Fruit fly (Drosophila melanogaster) whole organism, embryonic: ENCODE data around the gene Tsen2.

Source experiments
- ATbp ChIP-seq: fragments of 200-800 bp; sonication (Bioruptor generic); optimal IDR thresholded peaks from 2 replicates; lab custom pipeline; 2017; ENCODE audit warnings: missing biosample characterization, mild to moderate bottlenecking, missing genetic modification characterization, missing genetic modification reagents
- Asciz ChIP-seq: fragments of 200-800 bp; sonication (Bioruptor generic); optimal IDR thresholded peaks from 2 replicates; lab custom pipeline; 2017; ENCODE audit warnings: missing biosample characterization, mild to moderate bottlenecking, missing genetic modification characterization, missing genetic modification reagents
- Awh ChIP-seq: fragments of 200-800 bp; sonication (Bioruptor generic); IDR thresholded peaks from 2 replicates; pipeline ENCODE4, ENCODE4 v1.3.6; 2022; ENCODE audit warnings: missing biosample characterization, missing genetic modification characterization
- CG10209 ChIP-seq: fragments of 200-800 bp; sonication (Bioruptor generic); optimal IDR thresholded peaks from 3 replicates; lab custom pipeline; 2017; ENCODE audit warnings: missing biosample characterization, mild to moderate bottlenecking, missing genetic modification characterization, missing genetic modification reagents
- CG10431 ChIP-seq: fragments of 200-800 bp; sonication (Bioruptor generic); optimal IDR thresholded peaks from 3 replicates; lab custom pipeline; 2018; ENCODE audit warnings: missing biosample characterization, mild to moderate bottlenecking, missing genetic modification characterization
- CG10654 ChIP-seq: fragments of 200-800 bp; sonication (Bioruptor generic); optimal IDR thresholded peaks from 2 replicates; lab custom pipeline; 2016; ENCODE audit warnings: missing biosample characterization, missing genetic modification characterization
- CG11695 ChIP-seq: fragments of 200-800 bp; sonication (Bioruptor generic); IDR thresholded peaks from 3 replicates; pipeline ENCODE4 v1.3.6; 2022; ENCODE audit warnings: missing biosample characterization, missing genetic modification characterization
- CG15011 ChIP-seq: fragments of 200-800 bp; sonication (Bioruptor generic); optimal IDR thresholded peaks from 3 replicates; lab custom pipeline; 2018; ENCODE audit warnings: missing biosample characterization, mild to moderate bottlenecking, missing genetic modification characterization
- CG1603 ChIP-seq: fragments of 200-800 bp; sonication (Bioruptor generic); optimal IDR thresholded peaks from 2 replicates; lab custom pipeline; 2019; ENCODE audit warnings: missing biosample characterization, mild to moderate bottlenecking, missing genetic modification characterization, moderate library complexity
- CG17385 ChIP-seq: fragments of 200-800 bp; sonication (Bioruptor generic); optimal IDR thresholded peaks from 3 replicates; lab custom pipeline; 2018; ENCODE audit warnings: missing biosample characterization, mild to moderate bottlenecking, missing genetic modification characterization
- CG17568 ChIP-seq: fragments of 200-800 bp; sonication (Bioruptor generic); optimal IDR thresholded peaks from 2 replicates; lab custom pipeline; 2018; ENCODE audit warnings: missing biosample characterization, mild to moderate bottlenecking, missing genetic modification characterization, moderate library complexity
- CG18011 ChIP-seq: fragments of 200-800 bp; sonication (Bioruptor generic); optimal IDR thresholded peaks from 2 replicates; lab custom pipeline; 2017; ENCODE audit warnings: missing biosample characterization, missing genetic modification characterization, mild to moderate bottlenecking, moderate library complexity, missing genotype
- CG2875 ChIP-seq: fragments of 200-800 bp; sonication (Bioruptor generic); optimal IDR thresholded peaks from 2 replicates; lab custom pipeline; 2017; ENCODE audit warnings: missing biosample characterization, mild to moderate bottlenecking, missing genetic modification characterization, missing genetic modification reagents
- CG32767 ChIP-seq: fragments of 200-800 bp; sonication (Bioruptor generic); IDR thresholded peaks from 2 replicates; pipeline ENCODE4 v1.3.6; 2022; ENCODE audit warnings: missing biosample characterization, missing genetic modification characterization
- CG4360 ChIP-seq: fragments of 200-800 bp; sonication (Bioruptor generic); IDR thresholded peaks from 2 replicates; pipeline ENCODE4 v1.3.6; 2022; ENCODE audit warnings: missing biosample characterization, missing genetic modification characterization
- CG4404 ChIP-seq: fragments of 200-800 bp; sonication (Bioruptor generic); IDR thresholded peaks from 2 replicates; pipeline ENCODE4 v1.3.6; 2022; ENCODE audit warnings: missing biosample characterization, missing genetic modification characterization
- CG4820 ChIP-seq: fragments of 200-800 bp; sonication (Bioruptor generic); optimal IDR thresholded peaks from 3 replicates; lab custom pipeline; 2016; ENCODE audit warnings: missing biosample characterization, missing genetic modification characterization
- CG6683 ChIP-seq: fragments of 200-800 bp; sonication (Bioruptor generic); optimal IDR thresholded peaks from 2 replicates; lab custom pipeline; 2017; ENCODE audit warnings: missing biosample characterization, mild to moderate bottlenecking, missing genetic modification characterization, missing genetic modification reagents
- CG7271 ChIP-seq: fragments of 200-800 bp; sonication (Bioruptor generic); optimal IDR thresholded peaks from 2 replicates; lab custom pipeline; 2018; ENCODE audit warnings: missing biosample characterization, mild to moderate bottlenecking, missing genetic modification characterization, moderate library complexity
- Dek ChIP-seq: fragments of 200-800 bp; sonication (Bioruptor generic); optimal IDR thresholded peaks from 3 replicates; lab custom pipeline; 2019; ENCODE audit warnings: missing biosample characterization, mild to moderate bottlenecking, missing genetic modification characterization, moderate library complexity
- Dll ChIP-seq: fragments of 200-800 bp; sonication (Bioruptor generic); IDR thresholded peaks from 4 replicates; pipeline ENCODE4 v1.3.6; 2022; ENCODE audit warnings: missing biosample characterization, missing genetic modification characterization; ENCODE audit not compliant: partially characterized antibody
- Ets65A ChIP-seq: fragments of 200-800 bp; sonication (Bioruptor generic); peaks from one replicate; lab custom pipeline; 2016; ENCODE audit warnings: missing biosample characterization, missing genetic modification characterization
- H2.0 ChIP-seq: fragments of 200-800 bp; sonication (Bioruptor generic); IDR thresholded peaks from 2 replicates; pipeline ENCODE4 v1.3.6; 2022; ENCODE audit warnings: missing biosample characterization, missing genetic modification characterization
- HLH54F ChIP-seq: fragments of 200-800 bp; sonication (Bioruptor generic); optimal IDR thresholded peaks from 3 replicates; lab custom pipeline; 2016; ENCODE audit warnings: missing biosample characterization, missing genetic modification characterization
- Med ChIP-seq: fragments of 200-800 bp; sonication (Bioruptor generic); peaks from one replicate; lab custom pipeline; 2016; ENCODE audit warnings: missing biosample characterization, missing genetic modification characterization, mild to moderate bottlenecking, inconsistent platforms, moderate library complexity
- NC2α ChIP-seq: fragments of 200-800 bp; sonication (Bioruptor generic); optimal IDR thresholded peaks from 2 replicates; lab custom pipeline; 2016; ENCODE audit warnings: missing biosample characterization, missing genetic modification characterization
- Optix ChIP-seq: fragments of 200-800 bp; sonication (Bioruptor generic); IDR thresholded peaks from 3 replicates; pipeline ENCODE4 v1.3.6; 2022; ENCODE audit warnings: missing biosample characterization, missing genetic modification characterization
- Side ChIP-seq: fragments of 200-800 bp; sonication (Bioruptor generic); optimal IDR thresholded peaks from 2 replicates; lab custom pipeline; 2016; ENCODE audit warnings: missing biosample characterization, missing genetic modification characterization
- Sry-δ ChIP-seq: fragments of 200-800 bp; sonication (Bioruptor generic); optimal IDR thresholded peaks from 2 replicates; lab custom pipeline; 2016; ENCODE audit warnings: missing biosample characterization, missing genetic modification characterization
- Xrp1 ChIP-seq: fragments of 200-800 bp; sonication (Bioruptor generic); IDR thresholded peaks from 2 replicates; pipeline ENCODE4 v1.3.6; 2022; ENCODE audit warnings: missing biosample characterization, missing genetic modification characterization
- al ChIP-seq: fragments of 200-800 bp; sonication (Bioruptor generic); IDR thresholded peaks from 2 replicates; pipeline ENCODE4 v1.3.6; 2022; ENCODE audit warnings: missing biosample characterization, missing genetic modification characterization
- caup ChIP-seq: fragments of 200-800 bp; sonication (Bioruptor generic); optimal IDR thresholded peaks from 3 replicates; lab custom pipeline; 2017; ENCODE audit warnings: missing biosample characterization, mild to moderate bottlenecking, missing genetic modification characterization, moderate library complexity; ENCODE audit not compliant: severe bottlenecking
- ci ChIP-seq: fragments of 200-800 bp; sonication (Bioruptor generic); IDR thresholded peaks from 3 replicates; pipeline ENCODE4 v1.3.6; 2022; ENCODE audit warnings: missing biosample characterization, missing genetic modification characterization
- croc ChIP-seq: fragments of 200-800 bp; sonication (Bioruptor generic); conservative IDR thresholded peaks from 3 replicates; pipeline ENCODE4 v1.3.6; 2022; ENCODE audit warnings: missing biosample characterization, missing genetic modification characterization
- eve ChIP-seq, 2 experiments: fragments of >200 bp; optimal IDR thresholded peaks; 2 replicates each; lab custom pipeline; 2017; ENCODE audit warnings: missing biosample characterization in 2 of 2, missing genetic modification characterization in 2 of 2
- kni ChIP-seq: fragments of 200-800 bp; sonication (Bioruptor generic); optimal IDR thresholded peaks from 3 replicates; lab custom pipeline; 2017; ENCODE audit warnings: mild to moderate bottlenecking, missing biosample characterization, missing genetic modification reagents, missing genetic modification characterization
- mam ChIP-seq: fragments of 200-800 bp; sonication (Bioruptor generic); optimal IDR thresholded peaks from 3 replicates; lab custom pipeline; 2016; ENCODE audit warnings: missing biosample characterization, missing genetic modification characterization
- nau ChIP-seq: fragments of 200-800 bp; sonication (Bioruptor generic); optimal IDR thresholded peaks from 3 replicates; lab custom pipeline; 2017; ENCODE audit warnings: missing biosample characterization, mild to moderate bottlenecking, missing genetic modification characterization, missing genetic modification reagents
- salm ChIP-seq: fragments of 200-800 bp; sonication (Bioruptor generic); optimal IDR thresholded peaks from 2 replicates; lab custom pipeline; 2018; ENCODE audit warnings: missing biosample characterization, mild to moderate bottlenecking, missing genetic modification characterization
- sens ChIP-seq: fragments of 200-800 bp; sonication (Bioruptor generic); peaks from one replicate; lab custom pipeline; 2016; ENCODE audit warnings: missing biosample characterization, missing genetic modification characterization
- sob ChIP-seq: fragments of 200-800 bp; sonication (Bioruptor generic); IDR thresholded peaks from 2 replicates; pipeline ENCODE4 v1.3.6; 2022; ENCODE audit warnings: missing biosample characterization, missing genetic modification characterization
- usp ChIP-seq: fragments of >200 bp; optimal IDR thresholded peaks from 2 replicates; lab custom pipeline; 2017; ENCODE audit warnings: missing biosample characterization, missing genetic modification characterization
- vvl ChIP-seq: fragments of 200-800 bp; sonication (Bioruptor generic); IDR thresholded peaks from 2 replicates; pipeline ENCODE4 v1.3.6; 2022; ENCODE audit warnings: missing biosample characterization, missing genetic modification characterization
- zen2 ChIP-seq: fragments of 200-800 bp; sonication (Bioruptor generic); IDR thresholded peaks from 3 replicates; pipeline ENCODE4 v1.3.6; 2022; ENCODE audit warnings: missing biosample characterization, missing genetic modification characterization; ENCODE audit not compliant: partially characterized antibody

The Tsen2 gene

dm6 chr2L:16709693-16710092 is 19.9 kb upstream of the Tsen2 start (continued):
- TF ChIP-seq CG6683 (no peak), mam (GFP tag; lab: Kevin White, UChicago) (peak; percentile 5)
- TF ChIP-seq, all 482 proteins: peak for 181

- TF ChIP-seq sens (GFP tag; lab: Kevin White, UChicago), result peak; percentile 60
- TF ChIP-seq CG17568 (GFP tag; lab: Kevin White, UChicago), result peak; percentile 32
- peak; percentile 62 for TF ChIP-seq Med (GFP tag; lab: Kevin White, UChicago)
- no peak for TF ChIP-seq Side (GFP tag; lab: Kevin White, UChicago)
- no peak for TF ChIP-seq al (GFP tag; lab: Robert Waterston, UW)
- TF ChIP-seq CG18011, result no peak
- TF ChIP-seq sob (GFP tag; lab: Robert Waterston, UW), result no peak
- TF ChIP-seq H2.0, result no peak
- no peak for TF ChIP-seq NC2α
- peak; percentile 8 for TF ChIP-seq salm (tag; lab: Kevin White, UChicago)
- TF ChIP-seq Optix, result 0 out of 3 replicates have a peak, but pooled peaks have one; percentile 12
- TF ChIP-seq vvl (GFP tag; lab: Robert Waterston, UW), result peak; percentile 60; the same call in 1 of the 2 replicates
- no peak for TF ChIP-seq usp (GFP tag; lab: Kevin White, UChicago)
These were observed 19.3 kb upstream of the Tsen2 start for dm6 chr2L:16710234-16710633.

- peak; percentile 86 for TF ChIP-seq CG10431 (GFP tag; lab: Kevin White, UChicago)
- TF ChIP-seq zen2 (GFP tag; lab: Robert Waterston, UW), result no peak
- no peak for TF ChIP-seq CG7271
- no peak for TF ChIP-seq CG4820 (GFP tag; lab: Kevin White, UChicago)
- peak; percentile 18 for TF ChIP-seq CG2875 (GFP tag; lab: Kevin White, UChicago)
- no peak for TF ChIP-seq Dll
- TF ChIP-seq HLH54F (GFP tag; lab: Kevin White, UChicago), result no peak
- peak; percentile 6 for TF ChIP-seq CG1603 (tag; lab: Kevin White, UChicago)
- no peak for TF ChIP-seq CG4404 (GFP tag; lab: Robert Waterston, UW)
- TF ChIP-seq Xrp1, result 0 out of 2 replicates have a peak, but pooled peaks have one; percentile 11
- no peak for TF ChIP-seq croc (GFP tag; lab: Robert Waterston, UW)
- TF ChIP-seq Med (GFP tag; lab: Kevin White, UChicago), result peak; percentile 14
- TF ChIP-seq Ets65A (GFP tag; lab: Kevin White, UChicago), result no peak
- TF ChIP-seq CG15011 (GFP tag; lab: Kevin White, UChicago), result no peak
- no peak for TF ChIP-seq CG32767 (GFP tag; lab: Robert Waterston, UW)
- TF ChIP-seq CG10654 (GFP tag; lab: Kevin White, UChicago), result no peak
- TF ChIP-seq Dek (tag; lab: Kevin White, UChicago), result no peak
- TF ChIP-seq ci (GFP tag; lab: Robert Waterston, UW), result 0 out of 3 replicates have a peak, but pooled peaks have one; percentile 38
- TF ChIP-seq Sry-δ, result no peak
- peak; percentile 18 for TF ChIP-seq nau (GFP tag; lab: Kevin White, UChicago)
- peak in 1 of 2 experiments; percentile 31 for TF ChIP-seq eve (GFP tag; optimal IDR thresholded peaks at IDR 0.05; lab: Kevin White, UChicago)
- peak; percentile 68 for TF ChIP-seq kni (GFP tag; lab: Kevin White, UChicago)
- TF ChIP-seq caup (GFP tag; lab: Kevin White, UChicago), result no peak
- TF ChIP-seq CG17385 (GFP tag; lab: Kevin White, UChicago), result peak; percentile 25
- TF ChIP-seq Asciz, result peak; percentile 25
- TF ChIP-seq CG11695 (GFP tag; lab: Robert Waterston, UW), result 0 out of 3 replicates have a peak, but pooled peaks have one; percentile 9
- TF ChIP-seq CG10209 (GFP tag; lab: Kevin White, UChicago), result no peak
- TF ChIP-seq CG4360 (GFP tag; lab: Robert Waterston, UW), result 0 out of 2 replicates have a peak, but pooled peaks have one; percentile 14
- TF ChIP-seq ATbp (GFP tag; lab: Kevin White, UChicago), result peak; percentile 35
- TF ChIP-seq Awh (GFP tag; lab: Robert Waterston, UW), result peak; percentile 20; the same call in 1 of the 2 replicates
These were observed 18.9 kb upstream of the Tsen2 start for dm6 chr2L:16710677-16711076.
